Worm (Caenorhabditis elegans) whole organism, dauer: Measurements from ENCODE around the gene mam-2.

Experiments used
- unc-62 ChIP-seq: sonication (generic microtip); optimal IDR thresholded peaks from 2 replicates; lab custom pipeline; 2017; ENCODE audit warnings: missing biosample characterization, missing genetic modification reagents, missing genetic modification characterization

The mam-2 gene

ce11 chrIV:9982895-9983294 is at the start of gene mam-2:
TSS of gene mam-2 (plus strand) at chrIV:9983195.
- no peak for TF ChIP-seq unc-62 (GFP tag; lab: Kevin White, UChicago)

DNA sequence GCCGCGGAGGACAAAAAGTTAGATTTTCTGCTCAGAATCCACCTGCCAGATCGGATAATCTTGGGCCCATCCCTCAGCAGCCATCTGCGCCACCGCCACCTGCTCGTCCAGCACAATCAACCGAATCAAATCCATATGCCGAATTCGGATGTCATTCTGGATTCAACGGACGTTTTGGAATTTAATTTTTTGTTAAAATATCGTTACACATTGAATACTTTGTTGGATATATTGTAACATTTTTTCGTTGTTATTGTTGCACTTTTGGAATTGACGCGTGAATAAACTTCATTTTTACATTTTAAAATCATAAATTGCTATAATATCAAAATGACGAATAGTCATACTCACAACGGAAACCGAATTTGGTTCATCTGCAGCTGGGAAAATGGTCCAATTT is 49.4 kb upstream of the mam-2 start, which contains the start of gene spe-29:
Gene spe-29, plus strand, starts transcription at position 301 of the 400 bp plus-strand sequence.
- no peak for TF ChIP-seq unc-62 (GFP tag; lab: Kevin White, UChicago)

- TF ChIP-seq unc-62 (GFP tag; lab: Kevin White, UChicago) = no peak
Measured at ce11 chrIV:9943214-9943613, 39.8 kb upstream of the mam-2 start.

DNA sequence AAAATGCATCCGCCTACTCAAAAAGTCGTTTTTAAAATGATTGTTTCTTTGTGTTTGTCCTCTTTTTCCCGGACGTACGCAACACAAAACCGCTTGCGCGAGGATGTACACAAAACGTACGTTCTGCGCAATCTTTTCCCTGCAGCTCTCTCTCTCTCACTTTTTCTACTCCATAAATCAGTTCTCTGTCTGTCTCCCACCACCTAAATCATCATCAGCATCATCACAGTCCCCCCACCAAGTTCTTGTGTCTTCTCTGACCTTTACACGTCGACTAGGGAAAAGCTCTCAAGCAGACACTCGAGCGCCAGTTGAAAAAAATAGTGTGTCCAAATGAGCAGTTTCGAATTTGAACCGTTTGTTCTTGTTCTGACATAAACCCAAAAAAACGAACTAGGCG is 38.7 kb upstream of the mam-2 start:
- no peak for TF ChIP-seq unc-62 (GFP tag; lab: Kevin White, UChicago)

ce11 chrIV:9948035-9948434 is 35.0 kb upstream of the mam-2 start:
- no peak for TF ChIP-seq unc-62 (GFP tag; lab: Kevin White, UChicago)

DNA sequence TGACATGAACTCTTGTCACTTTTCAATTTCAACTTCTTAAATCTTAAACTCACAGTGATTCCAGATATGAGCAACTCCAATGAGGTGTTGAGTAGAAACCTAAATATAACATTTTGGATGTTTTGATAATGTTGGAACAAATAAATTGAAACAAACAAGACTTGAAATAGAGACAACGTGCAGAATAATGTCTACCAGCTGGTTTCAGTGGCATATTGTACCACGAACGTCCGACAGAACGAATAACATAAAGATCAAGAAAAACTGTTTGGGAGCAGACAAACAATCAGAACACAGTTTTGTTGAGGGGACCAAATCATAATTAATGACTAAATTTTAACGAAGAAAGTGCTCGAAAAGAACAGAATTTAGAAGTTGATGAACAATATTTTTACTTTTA is 29.7 kb upstream of the mam-2 start, which contains the start of gene gon-1:
Gene gon-1, minus strand, starts transcription at position 101 of the 400 bp plus-strand sequence.
- no peak for TF ChIP-seq unc-62 (GFP tag; lab: Kevin White, UChicago)

DNA sequence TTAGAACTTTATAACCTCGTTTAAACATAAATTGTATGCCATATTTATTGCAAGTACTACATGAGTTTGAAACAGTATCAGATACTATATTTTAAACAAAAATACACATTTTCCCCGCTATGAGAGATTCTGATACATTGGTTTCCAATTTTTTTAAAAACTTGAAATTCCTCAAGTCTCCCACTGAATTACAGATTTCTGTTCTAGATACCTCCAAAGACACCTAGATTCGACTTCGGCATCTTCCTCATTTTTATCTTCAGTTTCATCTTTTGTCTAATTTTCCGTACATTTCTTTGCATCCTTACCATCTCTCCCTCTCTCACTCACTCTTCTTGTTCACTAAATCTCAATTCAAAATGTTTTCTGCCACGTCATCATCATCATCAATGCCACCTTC is 19.1 kb upstream of the mam-2 start, which contains the start of gene T13H10.2:
Gene T13H10.2, plus strand, starts transcription at position 301 of the 400 bp plus-strand sequence.
- TF ChIP-seq unc-62 (GFP tag; lab: Kevin White, UChicago) = no peak

ce11 chrIV:9969081-9969480 is 13.9 kb upstream of the mam-2 start, which contains the start of the genes kin-5 and C47E12.11:
TSS of gene kin-5 (minus strand) at chrIV:9969181.
TSS of gene C47E12.11 (plus strand) at chrIV:9969400.
- no peak for TF ChIP-seq unc-62 (GFP tag; lab: Kevin White, UChicago)

ce11 chrIV:9972629-9973028 is 10.4 kb upstream of the mam-2 start, which contains the start of the genes C47E12.12 and C47E12.10:
TSS of gene C47E12.12 (minus strand) at chrIV:9972729.
TSS of gene C47E12.10 (plus strand) at chrIV:9972800.
- TF ChIP-seq unc-62 (GFP tag; lab: Kevin White, UChicago) = no peak

DNA sequence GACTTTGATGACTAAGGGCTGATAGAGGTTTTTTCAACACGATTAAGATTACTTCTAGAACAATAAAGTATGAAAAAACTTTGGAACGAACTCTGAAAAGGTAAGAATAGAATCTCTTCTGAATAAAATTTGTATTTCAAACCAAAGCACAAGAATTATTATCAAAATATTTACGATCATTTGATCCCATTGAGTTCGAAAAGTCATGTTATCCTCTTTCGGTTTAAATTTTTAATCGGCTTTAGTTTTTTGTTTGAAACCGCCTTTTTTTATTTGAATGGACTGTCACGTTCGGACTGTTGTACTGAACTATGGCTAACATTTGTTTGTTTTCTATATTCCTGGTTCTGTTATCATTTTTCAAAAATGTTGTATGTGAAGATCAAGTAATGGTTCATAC is 8.6 kb upstream of the mam-2 start, which contains the start of gene C47E12.9:
Gene C47E12.9, plus strand, starts transcription at position 301 of the 400 bp plus-strand sequence.
- no peak for TF ChIP-seq unc-62 (GFP tag; lab: Kevin White, UChicago)

DNA sequence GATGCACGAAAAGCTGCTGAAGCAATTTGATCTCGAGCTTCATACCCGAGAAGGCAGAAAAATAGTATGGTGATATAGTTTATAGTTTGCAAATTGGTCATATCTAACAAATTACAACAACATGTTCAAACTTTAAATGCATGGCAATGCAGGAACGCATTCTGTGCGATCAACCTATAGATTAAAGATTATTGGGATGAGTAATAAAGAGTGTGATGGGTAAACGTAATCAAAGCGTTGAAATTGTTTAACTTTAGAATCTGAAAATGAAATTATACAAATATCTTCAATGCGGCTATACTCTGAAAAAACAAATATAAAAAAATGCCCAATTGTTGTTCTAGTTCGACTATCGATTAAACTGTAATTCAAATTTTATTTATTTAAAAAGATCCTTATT is 6.7 kb upstream of the mam-2 start, which contains the start of gene C47E12.14:
Gene C47E12.14, minus strand, starts transcription at position 101 of the 400 bp plus-strand sequence.
- no peak for TF ChIP-seq unc-62 (GFP tag; lab: Kevin White, UChicago)

ce11 chrIV:9977602-9978172 is 5.3 kb upstream of the mam-2 start, which contains the start of gene dhp-2:
TSS of gene dhp-2 (plus strand) at chrIV:9978122.
- no peak for TF ChIP-seq unc-62 (GFP tag; lab: Kevin White, UChicago)

ce11 chrIV:9982226-9982794 is 685 bp upstream of the mam-2 start, which contains the start of gene rrp-1:
TSS of gene rrp-1 (minus strand) at chrIV:9982276.
- TF ChIP-seq unc-62 (GFP tag; lab: Kevin White, UChicago) = no peak

DNA sequence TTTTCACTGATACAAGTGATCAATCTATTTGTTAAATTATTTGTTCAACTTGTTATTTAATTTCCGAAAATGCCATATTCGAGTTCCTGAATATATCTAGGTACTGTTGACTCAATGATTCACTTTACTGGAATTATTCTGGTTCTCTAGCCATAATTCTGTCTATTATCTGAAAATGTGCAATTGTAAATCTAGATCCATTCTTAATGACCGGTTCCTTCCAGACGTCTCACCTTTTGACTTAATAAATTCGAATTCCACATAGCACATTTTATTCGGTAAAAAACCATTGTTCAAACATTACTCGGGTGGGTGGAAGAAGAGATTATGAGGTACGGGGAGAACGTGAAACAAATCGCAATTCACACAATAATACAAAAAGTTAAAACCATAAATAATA is 6.4 kb downstream of the mam-2 start:
- TF ChIP-seq unc-62 (GFP tag; lab: Kevin White, UChicago) = no peak

DNA sequence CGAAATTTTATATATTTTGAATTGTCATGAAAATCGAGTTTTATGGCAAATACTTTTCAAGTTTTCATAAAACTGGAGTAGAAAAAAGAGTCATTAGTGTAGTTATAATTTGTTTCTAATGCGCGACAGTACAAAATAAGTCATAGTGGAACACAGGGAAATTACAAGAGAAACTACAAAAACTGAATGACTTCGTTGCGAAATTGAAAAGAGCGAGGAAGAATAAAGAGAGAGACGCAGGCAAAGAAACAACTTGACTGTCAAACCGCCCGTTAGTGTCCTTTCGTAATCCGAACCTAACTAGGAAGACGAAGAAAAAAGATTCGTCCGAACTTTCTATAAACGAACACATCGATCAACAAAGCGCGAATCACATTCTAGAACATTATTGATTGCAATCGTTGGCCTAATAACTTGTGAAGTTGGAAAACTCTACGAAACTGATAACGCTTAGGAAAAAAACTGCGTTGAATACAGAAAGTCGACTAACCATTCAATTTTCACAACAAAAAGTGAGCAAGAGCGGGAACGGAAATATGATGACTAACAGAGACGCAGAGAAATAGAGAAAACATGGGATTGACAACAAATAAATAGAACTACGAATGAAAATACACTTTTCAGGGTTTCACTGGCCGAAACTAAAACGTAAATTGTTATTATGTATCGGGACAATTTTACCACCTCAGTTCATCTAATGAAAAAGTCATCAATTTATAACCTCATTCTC is 10.6 kb downstream of the mam-2 start:
- no peak for TF ChIP-seq unc-62 (GFP tag; lab: Kevin White, UChicago)

- no peak for TF ChIP-seq unc-62 (GFP tag; lab: Kevin White, UChicago)
Measured at ce11 chrIV:9994895-9995394, 11.9 kb downstream of the mam-2 start, which contains the start of gene uba-1. TSS of gene uba-1 (minus strand) at chrIV:9994945.
